Worm (Caenorhabditis elegans) whole organism, L4 larva: ENCODE results near the gene F40H6.5.

Experiments
- F10B5.3 ChIP-seq: sonication (generic microtip); optimal IDR thresholded peaks from 2 replicates; lab custom pipeline; 2016; ENCODE audit warnings: mild to moderate bottlenecking, missing genetic modification characterization, missing compliant biosample characterization
- egl-43 ChIP-seq: fragments of 200-800 bp; sonication (Bioruptor generic); IDR thresholded peaks from 2 replicates; pipeline ENCODE4 v1.3.6; 2022; ENCODE audit warnings: missing genetic modification reagents, missing genetic modification characterization, missing compliant biosample characterization

DNA sequence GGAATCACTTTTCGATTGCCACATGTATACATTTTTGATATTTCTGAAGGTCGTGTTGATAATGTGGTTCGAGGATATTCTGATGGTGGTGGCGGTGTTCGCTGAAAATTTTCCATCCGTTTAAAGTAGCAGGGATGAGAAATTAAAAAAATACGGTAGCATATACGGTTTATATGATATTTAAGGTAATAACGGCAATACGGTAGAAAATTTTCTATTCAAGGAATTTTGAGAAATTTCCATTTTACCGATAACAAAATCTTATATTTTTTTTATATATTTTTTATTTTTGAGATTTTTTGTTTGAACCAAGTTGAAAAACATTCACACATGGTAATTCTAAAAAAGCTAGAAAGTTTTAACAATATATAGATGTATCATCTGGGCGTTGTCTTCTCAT, 25.1 kb downstream of the F40H6.5 start, which contains the start of gene ZK328.6:
- no peak for TF ChIP-seq F10B5.3 (tag; lab: Kevin White, UChicago)
- no peak for TF ChIP-seq egl-43 (GFP tag; lab: Robert Waterston, UW)
